Fruit fly (Drosophila melanogaster): Measurements from ENCODE around the gene B4.

DNA sequence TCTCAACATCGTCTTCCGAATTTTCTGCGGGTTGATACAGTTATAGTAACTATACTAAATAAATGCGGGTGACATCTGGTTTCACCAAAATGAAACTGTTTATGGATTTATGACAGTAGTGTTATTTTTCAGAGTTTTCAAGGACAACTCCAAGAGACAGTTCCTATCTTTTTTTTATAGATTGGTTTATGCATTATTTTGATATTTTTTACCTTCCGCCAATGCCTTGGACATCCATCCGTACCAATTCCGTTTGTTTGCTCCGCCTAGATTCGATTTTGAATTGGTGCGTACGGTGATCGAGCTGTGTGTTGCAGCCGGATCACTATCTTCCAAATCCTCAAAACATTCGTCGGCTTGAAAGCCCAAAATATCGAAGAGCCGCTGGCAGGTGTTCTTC is 7.2 kb downstream of the B4 start, which contains the start of gene CG16853:
- TF ChIP-seq CTCF (optimal IDR thresholded peaks at IDR 0.05): no peak
- no peak for TF ChIP-seq CG8478 (optimal IDR thresholded peaks at IDR 0.05)
